Fruit fly (Drosophila melanogaster) whole organism, pupa: ENCODE data around the gene CG14439.

Source experiments
- CG10348 ChIP-seq: fragments of 200-800 bp; sonication (Bioruptor generic); IDR thresholded peaks from 2 replicates; pipeline ENCODE4 v1.3.6; 2022; ENCODE audit warnings: missing biosample characterization, missing genetic modification characterization
- CG14655 ChIP-seq: fragments of 200-800 bp; sonication (Bioruptor generic); optimal IDR thresholded peaks from 3 replicates; lab custom pipeline; 2017; ENCODE audit warnings: mild to moderate bottlenecking, missing biosample characterization, missing genetic modification reagents, missing genetic modification characterization
- CG9948 ChIP-seq: fragments of 200-800 bp; sonication (Bioruptor generic); optimal IDR thresholded peaks from 2 replicates; lab custom pipeline; 2018; ENCODE audit warnings: missing biosample characterization, mild to moderate bottlenecking, missing genetic modification characterization, moderate library complexity
- EcR ChIP-seq: fragments of 200-800 bp; sonication (Bioruptor generic); optimal IDR thresholded peaks from 3 replicates; lab custom pipeline; 2019; ENCODE audit warnings: missing biosample characterization, missing genetic modification characterization, mild to moderate bottlenecking, moderate library complexity, missing genetic modification reagents
- Pif1A ChIP-seq: fragments of 200-800 bp; sonication (Bioruptor generic); optimal IDR thresholded peaks from 3 replicates; lab custom pipeline; 2016; ENCODE audit warnings: missing biosample characterization, missing genetic modification characterization

DNA sequence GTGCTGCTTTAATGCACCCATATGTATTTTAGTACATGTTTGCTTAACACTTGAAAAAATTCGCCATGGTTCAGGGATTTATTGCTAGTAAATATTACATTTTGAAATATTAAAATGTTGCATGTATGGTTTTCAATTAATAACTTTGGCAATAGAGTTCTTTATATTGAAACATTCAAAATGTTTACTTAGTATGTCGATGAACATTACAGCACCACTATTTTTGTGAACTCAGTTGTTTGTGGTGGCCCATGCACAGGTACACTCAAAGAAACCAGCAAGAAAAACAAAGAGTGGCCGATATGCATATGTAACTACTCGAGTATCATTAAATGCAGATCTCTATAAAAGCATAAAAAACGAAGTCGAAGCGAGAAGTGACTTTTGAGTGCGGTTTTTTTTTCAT is 45.3 kb upstream of the CG14439 start:
- peak; percentile 82 for TF ChIP-seq CG14655 (GFP tag; lab: Kevin White, UChicago)
- peak; percentile 74 for TF ChIP-seq CG9948
- TF ChIP-seq CG10348 (GFP tag; lab: Robert Waterston, UW) = 0 out of 2 replicates have a peak, but pooled peaks have one; percentile 45
- peak; percentile 74 for TF ChIP-seq Pif1A (GFP tag; lab: Kevin White, UChicago)
- no peak for TF ChIP-seq EcR (GFP tag; lab: Kevin White, UChicago)
